Worm (Caenorhabditis elegans) whole organism, young adult: Measurements from ENCODE around the gene hpo-28.

Source experiments
- B0019.2 ChIP-seq: fragments of 200-800 bp; sonication (Bioruptor generic); conservative IDR thresholded peaks from 2 replicates; pipeline ENCODE4 v1.3.6; 2022; ENCODE audit warnings: missing genetic modification reagents, missing genetic modification characterization, missing compliant biosample characterization
- B0336.3 ChIP-seq: fragments of 200-800 bp; sonication (Bioruptor generic); IDR thresholded peaks from 2 replicates; pipeline ENCODE4 v1.3.6; 2022; ENCODE audit warnings: missing genetic modification characterization, missing compliant biosample characterization
- C17E4.6 ChIP-seq: fragments of 200-800 bp; sonication (Bioruptor generic); IDR thresholded peaks from 2 replicates; pipeline ENCODE4 v1.3.6; 2022; ENCODE audit warnings: missing genetic modification reagents, missing genetic modification characterization, missing compliant biosample characterization
- D2030.7 ChIP-seq: fragments of 200-800 bp; sonication (Bioruptor generic); IDR thresholded peaks from 2 replicates; pipeline ENCODE4 v1.3.6; 2022; ENCODE audit warnings: missing genetic modification reagents, missing genetic modification characterization, missing compliant biosample characterization
- F10E7.11 ChIP-seq: sonication (generic microtip); optimal IDR thresholded peaks from 2 replicates; lab custom pipeline; 2017; ENCODE audit warnings: mild to moderate bottlenecking, missing genetic modification characterization, moderate library complexity, missing compliant biosample characterization
- F22D6.2 ChIP-seq: sonication (generic microtip); optimal IDR thresholded peaks from 2 replicates; lab custom pipeline; 2016; ENCODE audit warnings: mild to moderate bottlenecking, missing genetic modification characterization, missing compliant biosample characterization
- F39B2.1 ChIP-seq: fragments of 200-800 bp; sonication (Bioruptor generic); IDR thresholded peaks from 2 replicates; pipeline ENCODE4 v1.3.6; 2022; ENCODE audit warnings: missing genetic modification reagents, missing genetic modification characterization, missing compliant biosample characterization
- F52B5.7 ChIP-seq: sonication (generic microtip); optimal IDR thresholded peaks from 2 replicates; lab custom pipeline; 2016; ENCODE audit warnings: mild to moderate bottlenecking, missing genetic modification characterization, missing compliant biosample characterization
- F57A8.1 ChIP-seq: fragments of 200-800 bp; sonication (Bioruptor generic); optimal IDR thresholded peaks from 2 replicates; lab custom pipeline; 2018; ENCODE audit warnings: mild to moderate bottlenecking, missing genetic modification characterization, moderate library complexity, missing compliant biosample characterization
- Y53F4B.3 ChIP-seq: fragments of 200-800 bp; sonication (Bioruptor generic); IDR thresholded peaks from 2 replicates; pipeline ENCODE4 v1.3.6; 2022; ENCODE audit warnings: missing genetic modification reagents, missing genetic modification characterization, missing compliant biosample characterization
- Y53G8AR.9 ChIP-seq: fragments of 200-800 bp; sonication (Bioruptor generic); conservative IDR thresholded peaks from 2 replicates; pipeline ENCODE4 v1.3.6; 2022; ENCODE audit warnings: missing genetic modification reagents, missing genetic modification characterization, missing compliant biosample characterization
- Y56A3A.18 ChIP-seq: fragments of 200-800 bp; sonication (Bioruptor generic); IDR thresholded peaks from 2 replicates; pipeline ENCODE4 v1.3.6; 2022; ENCODE audit warnings: missing genetic modification reagents, missing genetic modification characterization, missing compliant biosample characterization
- ZK185.1 ChIP-seq: sonication (generic microtip); optimal IDR thresholded peaks from 2 replicates; lab custom pipeline; 2016; ENCODE audit warnings: mild to moderate bottlenecking, missing genetic modification characterization, missing compliant biosample characterization; ENCODE audit not compliant: poor library complexity, severe bottlenecking
- ama-1 ChIP-seq, 3 experiments: fragments of 150-350 bp in 1 of 3; sonication (generic microtip) in 2 of 3; optimal IDR thresholded peaks; 2 replicates each; lab custom pipeline; 2014 to 2018; ENCODE audit warnings: missing biosample characterization in 2 of 3, missing genetic modification characterization in 2 of 3, missing genetic modification reagents in 2 of 3
- atf-7 ChIP-seq: sonication (generic microtip); optimal IDR thresholded peaks from 2 replicates; lab custom pipeline; 2017; ENCODE audit warnings: mild to moderate bottlenecking, missing genetic modification characterization, missing compliant biosample characterization
- bed-1 ChIP-seq: fragments of 200-800 bp; sonication (Bioruptor generic); IDR thresholded peaks from 2 replicates; pipeline ENCODE4 v1.3.6; 2022; ENCODE audit warnings: missing genetic modification reagents, missing genetic modification characterization, missing compliant biosample characterization
- cebp-2 ChIP-seq: fragments of 200-800 bp; sonication (Bioruptor generic); IDR thresholded peaks from 2 replicates; pipeline ENCODE4 v1.3.6; 2022; ENCODE audit warnings: missing genetic modification characterization, missing compliant biosample characterization
- ceh-58 ChIP-seq: fragments of 200-800 bp; sonication (Bioruptor generic); IDR thresholded peaks from 2 replicates; pipeline ENCODE4 v1.3.6; 2022; ENCODE audit warnings: missing genetic modification characterization, missing compliant biosample characterization
- ceh-91 ChIP-seq: fragments of 200-800 bp; sonication (Bioruptor generic); IDR thresholded peaks from 2 replicates; pipeline ENCODE4 v1.3.6; 2022; ENCODE audit warnings: missing genetic modification reagents, missing genetic modification characterization, missing compliant biosample characterization
- dpff-1 ChIP-seq: sonication (generic microtip); optimal IDR thresholded peaks from 2 replicates; lab custom pipeline; 2017; ENCODE audit warnings: mild to moderate bottlenecking, missing genetic modification characterization, missing compliant biosample characterization
- efl-1 ChIP-seq: fragments of 150-350 bp; optimal IDR thresholded peaks from 2 replicates; lab custom pipeline; 2014; ENCODE audit warnings: missing biosample characterization, missing genetic modification reagents, missing genetic modification characterization
- egl-44 ChIP-seq: fragments of 200-800 bp; sonication (Bioruptor generic); IDR thresholded peaks from 2 replicates; pipeline ENCODE4 v1.3.6; 2022; ENCODE audit warnings: missing genetic modification reagents, missing genetic modification characterization, missing compliant biosample characterization
- ekl-4 ChIP-seq: fragments of 200-800 bp; sonication (Bioruptor generic); IDR thresholded peaks from 2 replicates; pipeline ENCODE4 v1.3.6; 2022; ENCODE audit warnings: missing genetic modification reagents, missing genetic modification characterization, missing compliant biosample characterization
- him-1 ChIP-seq: sonication (generic microtip); optimal IDR thresholded peaks from 2 replicates; lab custom pipeline; 2016; ENCODE audit warnings: missing genotype, missing genetic modification reagents, missing genetic modification characterization, missing compliant biosample characterization
- hsf-1 ChIP-seq: fragments of 200-800 bp; sonication (Bioruptor generic); IDR thresholded peaks from 2 replicates; pipeline ENCODE4 v1.3.6; 2022; ENCODE audit warnings: missing genetic modification reagents, missing genetic modification characterization, missing compliant biosample characterization
- lag-1 ChIP-seq: fragments of 200-800 bp; sonication (Bioruptor generic); IDR thresholded peaks from 2 replicates; pipeline ENCODE4 v1.3.6; 2022; ENCODE audit warnings: missing genetic modification reagents, missing genetic modification characterization, missing compliant biosample characterization
- lin-40 ChIP-seq: sonication (generic microtip); optimal IDR thresholded peaks from 2 replicates; lab custom pipeline; 2016; ENCODE audit warnings: missing genetic modification characterization, mild to moderate bottlenecking, missing compliant biosample characterization, missing genotype, missing genetic modification reagents
- lin-54 ChIP-seq: fragments of 200-800 bp; sonication (Bioruptor generic); optimal IDR thresholded peaks from 2 replicates; lab custom pipeline; 2018; ENCODE audit warnings: mild to moderate bottlenecking, missing genetic modification characterization, missing compliant biosample characterization
- lir-1 ChIP-seq: fragments of 200-800 bp; sonication (Bioruptor generic); conservative IDR thresholded peaks from 2 replicates; pipeline ENCODE4 v1.3.6; 2022; ENCODE audit warnings: missing genetic modification reagents, missing genetic modification characterization, missing compliant biosample characterization
- madf-10 ChIP-seq: sonication (generic microtip); optimal IDR thresholded peaks from 2 replicates; lab custom pipeline; 2016; ENCODE audit warnings: mild to moderate bottlenecking, missing genetic modification characterization, missing compliant biosample characterization
- madf-6 ChIP-seq: fragments of 200-800 bp; sonication (Bioruptor generic); IDR thresholded peaks from 2 replicates; pipeline ENCODE4 v1.3.6; 2022; ENCODE audit warnings: missing genetic modification reagents, missing genetic modification characterization, missing compliant biosample characterization
- mcd-1 ChIP-seq: fragments of 200-800 bp; sonication (Bioruptor generic); IDR thresholded peaks from 2 replicates; pipeline ENCODE4 v1.3.6; 2022; ENCODE audit warnings: missing genetic modification reagents, missing genetic modification characterization, missing compliant biosample characterization
- mxl-1 ChIP-seq: sonication (generic microtip); optimal IDR thresholded peaks from 2 replicates; lab custom pipeline; 2016; ENCODE audit warnings: missing genetic modification characterization, missing compliant biosample characterization
- nfya-1 ChIP-seq: sonication (generic microtip); optimal IDR thresholded peaks from 2 replicates; lab custom pipeline; 2017; ENCODE audit warnings: antibody characterized with exemption, missing compliant biosample characterization, missing genetic modification characterization, borderline replicate concordance; ENCODE audit not compliant: insufficient read depth
- nfya-2 ChIP-seq: fragments of 200-800 bp; sonication (Bioruptor generic); IDR thresholded peaks from 2 replicates; pipeline ENCODE4 v1.3.6; 2022; ENCODE audit warnings: missing genetic modification reagents, missing genetic modification characterization, missing compliant biosample characterization
- nfyb-1 ChIP-seq: fragments of 200-800 bp; sonication (Bioruptor generic); IDR thresholded peaks from 2 replicates; pipeline ENCODE4 v1.3.6; 2022; ENCODE audit warnings: missing genetic modification reagents, missing genetic modification characterization, missing compliant biosample characterization
- nhr-179 ChIP-seq: sonication (generic microtip); optimal IDR thresholded peaks from 2 replicates; lab custom pipeline; 2016; ENCODE audit warnings: mild to moderate bottlenecking, missing genetic modification characterization, missing compliant biosample characterization
- nhr-80 ChIP-seq: sonication (generic microtip); optimal IDR thresholded peaks from 2 replicates; lab custom pipeline; 2016; ENCODE audit warnings: missing genetic modification characterization, missing compliant biosample characterization
- rec-8 ChIP-seq, 2 experiments: sonication (generic microtip); optimal IDR thresholded peaks; 2 replicates each; lab custom pipeline; 2016; ENCODE audit warnings: mild to moderate bottlenecking in 2 of 2, missing genetic modification characterization in 2 of 2, missing genetic modification reagents in 2 of 2, missing genotype in 2 of 2, missing biosample characterization in 1 of 2, missing compliant biosample characterization in 1 of 2, moderate library complexity in 1 of 2
- repo-1 ChIP-seq: sonication (generic microtip); optimal IDR thresholded peaks from 2 replicates; lab custom pipeline; 2017; ENCODE audit warnings: mild to moderate bottlenecking, missing genetic modification characterization, missing compliant biosample characterization
- snpc-1.1 ChIP-seq: sonication (generic microtip); optimal IDR thresholded peaks from 2 replicates; lab custom pipeline; 2017; ENCODE audit warnings: missing genetic modification characterization, mild to moderate bottlenecking, missing compliant biosample characterization, antibody characterized with exemption, moderate library complexity, missing genotype, missing genetic modification reagents; ENCODE audit not compliant: insufficient read depth
- snpc-3.4 ChIP-seq: sonication (generic microtip); optimal IDR thresholded peaks from 2 replicates; lab custom pipeline; 2017; ENCODE audit warnings: missing genetic modification characterization, mild to moderate bottlenecking, missing compliant biosample characterization, antibody characterized with exemption, moderate library complexity, missing genotype, missing genetic modification reagents
- somi-1 ChIP-seq: fragments of 200-800 bp; sonication (Bioruptor generic); optimal IDR thresholded peaks from 2 replicates; lab custom pipeline; 2018; ENCODE audit warnings: mild to moderate bottlenecking, missing genetic modification characterization, missing compliant biosample characterization
- tbp1 ChIP-seq: fragments of 200-800 bp; sonication (Bioruptor generic); optimal IDR thresholded peaks from 2 replicates; lab custom pipeline; 2018; ENCODE audit warnings: mild to moderate bottlenecking, missing genetic modification characterization, missing compliant biosample characterization
- zfh-2 ChIP-seq: fragments of 200-800 bp; sonication (Bioruptor generic); conservative IDR thresholded peaks from 2 replicates; pipeline ENCODE4 v1.3.6; 2022; ENCODE audit warnings: missing genetic modification reagents, missing genetic modification characterization, missing compliant biosample characterization
- ztf-25 ChIP-seq: fragments of 200-800 bp; sonication (Bioruptor generic); IDR thresholded peaks from 2 replicates; pipeline ENCODE4 v1.3.6; 2022; ENCODE audit warnings: missing genetic modification reagents, missing genetic modification characterization, missing compliant biosample characterization
- ztf-26 ChIP-seq: sonication (generic microtip); optimal IDR thresholded peaks from 2 replicates; lab custom pipeline; 2017; ENCODE audit warnings: missing genetic modification characterization, missing compliant biosample characterization
- ztf-28 ChIP-seq: fragments of 200-800 bp; sonication (Bioruptor generic); IDR thresholded peaks from 2 replicates; pipeline ENCODE4 v1.3.6; 2022; ENCODE audit warnings: missing genetic modification reagents, missing genetic modification characterization, missing compliant biosample characterization
- ztf-3 ChIP-seq: fragments of 200-800 bp; sonication (Bioruptor generic); optimal IDR thresholded peaks from 2 replicates; lab custom pipeline; 2018; ENCODE audit warnings: mild to moderate bottlenecking, missing genetic modification characterization, missing compliant biosample characterization

hpo-28 gene

DNA sequence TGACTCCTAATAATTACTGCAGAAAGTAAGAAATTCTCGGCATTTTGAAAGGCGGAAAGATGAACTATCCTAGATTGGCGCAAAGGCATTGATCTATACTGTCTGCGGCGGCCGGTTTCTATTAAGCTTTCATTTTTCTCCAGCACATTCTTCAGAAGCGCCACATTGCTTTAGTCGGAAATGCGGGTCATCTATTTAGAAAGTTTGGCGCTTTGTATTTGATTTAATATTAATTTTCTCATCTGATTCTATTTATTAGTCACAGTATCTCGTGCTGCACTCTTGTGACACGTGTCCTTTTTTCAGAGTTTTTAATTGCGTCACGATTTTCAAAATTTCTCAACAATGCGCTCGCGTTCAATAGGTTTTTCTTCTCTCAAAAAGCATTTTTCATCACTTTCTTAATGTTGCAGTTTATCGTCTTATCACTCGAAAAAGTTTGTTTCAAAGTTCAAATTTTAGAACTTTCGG, 5.9 kb upstream of the hpo-28 start:
- no peak for TF ChIP-seq somi-1 (GFP tag; lab: Kevin White, UChicago)
- no peak for TF ChIP-seq ztf-26
- TF ChIP-seq madf-10 (tag; lab: Kevin White, UChicago), result no peak
- TF ChIP-seq him-1 (tag; lab: Kevin White, UChicago), result no peak
- no peak for TF ChIP-seq nhr-179 (tag; lab: Kevin White, UChicago)
- TF ChIP-seq madf-6, result no peak; the same call in 1 of the 2 replicates
- no peak for TF ChIP-seq D2030.7 (GFP tag; lab: Robert Waterston, UW)
- no peak for TF ChIP-seq ztf-3
- TF ChIP-seq F10E7.11 (tag; lab: Kevin White, UChicago), result no peak
- TF ChIP-seq rec-8 (tag; optimal IDR thresholded peaks at IDR 0.05; lab: Kevin White, UChicago), result no peak
- no peak for TF ChIP-seq dpff-1 (tag; lab: Kevin White, UChicago)
- TF ChIP-seq F57A8.1, result no peak
- no peak for TF ChIP-seq bed-1 (GFP tag; lab: Robert Waterston, UW)
- TF ChIP-seq lag-1 (GFP tag; lab: Robert Waterston, UW), result no peak
- TF ChIP-seq nfya-2 (GFP tag; lab: Robert Waterston, UW), result no peak
- TF ChIP-seq ZK185.1 (tag; lab: Kevin White, UChicago), result no peak
- no peak for TF ChIP-seq mxl-1
- TF ChIP-seq atf-7 (tag; lab: Kevin White, UChicago), result no peak
- peak; percentile 50 for TF ChIP-seq snpc-3.4 (tag; lab: Kevin White, UChicago)
- TF ChIP-seq ceh-58 (GFP tag; lab: Robert Waterston, UW), result no peak
- no peak for TF ChIP-seq B0019.2 (GFP tag; lab: Robert Waterston, UW)
- no peak for TF ChIP-seq lir-1 (GFP tag; lab: Robert Waterston, UW)
- TF ChIP-seq F22D6.2 (tag; lab: Kevin White, UChicago), result no peak
- no peak for TF ChIP-seq tbp1 (GFP tag; lab: Kevin White, UChicago)
- no peak for TF ChIP-seq C17E4.6 (GFP tag; lab: Robert Waterston, UW)
- TF ChIP-seq repo-1 (tag; lab: Kevin White, UChicago), result no peak
- TF ChIP-seq B0336.3, result peak; percentile 50; the same call in 1 of the 2 replicates
- no peak for TF ChIP-seq ekl-4 (GFP tag; lab: Robert Waterston, UW)
- TF ChIP-seq efl-1, result peak; percentile 1
- no peak for TF ChIP-seq ztf-25 (GFP tag; lab: Robert Waterston, UW)
- no peak for TF ChIP-seq F52B5.7 (tag; lab: Kevin White, UChicago)
- TF ChIP-seq Y53G8AR.9 (GFP tag; lab: Robert Waterston, UW), result peak; percentile 64; the same call in 1 of the 2 replicates
- no peak for TF ChIP-seq mcd-1 (GFP tag; lab: Robert Waterston, UW)
- TF ChIP-seq nfya-1 (tag; lab: Kevin White, UChicago), result no peak
- TF ChIP-seq lin-54 (GFP tag; lab: Kevin White, UChicago), result no peak
- TF ChIP-seq snpc-1.1 (tag; lab: Kevin White, UChicago), result no peak
- no peak for TF ChIP-seq ama-1 (optimal IDR thresholded peaks at IDR 0.05; lab: Kevin White, UChicago)
- TF ChIP-seq ama-1 (GFP tag; optimal IDR thresholded peaks at IDR 0.05; lab: Kevin White, UChicago), result no peak
- TF ChIP-seq ztf-28, result no peak
- no peak for TF ChIP-seq Y53F4B.3 (GFP tag; lab: Robert Waterston, UW)
- no peak for TF ChIP-seq F39B2.1
- TF ChIP-seq zfh-2 (GFP tag; lab: Robert Waterston, UW), result no peak
- no peak for TF ChIP-seq ceh-91 (GFP tag; lab: Robert Waterston, UW)
- 0 out of 2 replicates have a peak, but pooled peaks have one; percentile 11 for TF ChIP-seq nfyb-1 (GFP tag; lab: Robert Waterston, UW)
- 0 out of 2 replicates have a peak, but pooled peaks have one; percentile 23 for TF ChIP-seq Y56A3A.18
- TF ChIP-seq cebp-2 (GFP tag; lab: Robert Waterston, UW), result no peak
- no peak for TF ChIP-seq lin-40 (tag; lab: Kevin White, UChicago)
- TF ChIP-seq egl-44 (GFP tag; lab: Robert Waterston, UW), result no peak
- TF ChIP-seq hsf-1 (GFP tag; lab: Robert Waterston, UW), result no peak
- no peak for TF ChIP-seq nhr-80 (tag; lab: Kevin White, UChicago)
